Fruit fly (Drosophila melanogaster) whole organism: ENCODE results near the gene IntS9.

ENCODE experiments used
- pan ChIP-seq: fragments of >200 bp; optimal IDR thresholded peaks from 2 replicates; lab custom pipeline; 2017
- usp ChIP-seq: fragments of >200 bp; optimal IDR thresholded peaks from 2 replicates; lab custom pipeline; 2017; ENCODE audit warnings: missing biosample characterization, missing genetic modification characterization, mixed read lengths

- no peak for TF ChIP-seq usp (GFP tag; lab: Kevin White, UChicago)
- TF ChIP-seq pan = no peak
Measured at dm6 chr3L:16112069-16112820, 6.8 kb upstream of the IntS9 start, which contains the start of gene Zn72D.
